Worm (Caenorhabditis elegans) whole organism, young adult: Measurements from ENCODE around the gene akap-1.

Experiments used
- B0019.2 ChIP-seq: fragments of 200-800 bp; sonication (Bioruptor generic); conservative IDR thresholded peaks from 2 replicates; pipeline ENCODE4 v1.3.6; 2022; ENCODE audit warnings: missing genetic modification reagents, missing genetic modification characterization, missing compliant biosample characterization
- B0261.1 ChIP-seq: sonication (generic microtip); optimal IDR thresholded peaks from 2 replicates; lab custom pipeline; 2016; ENCODE audit warnings: mild to moderate bottlenecking, missing genetic modification characterization, moderate library complexity, missing compliant biosample characterization
- F49E8.2 ChIP-seq: sonication (generic microtip); optimal IDR thresholded peaks from 3 replicates; lab custom pipeline; 2017; ENCODE audit warnings: missing genetic modification characterization, mild to moderate bottlenecking, missing compliant biosample characterization, antibody characterized with exemption, moderate library complexity; ENCODE audit not compliant: insufficient read depth
- T07F8.4 ChIP-seq: sonication (generic microtip); optimal IDR thresholded peaks from 2 replicates; lab custom pipeline; 2016; ENCODE audit warnings: mild to moderate bottlenecking, missing genetic modification characterization, moderate library complexity, missing compliant biosample characterization
- T26A5.8 ChIP-seq: sonication (generic microtip); optimal IDR thresholded peaks from 2 replicates; lab custom pipeline; 2016; ENCODE audit warnings: missing genetic modification characterization, missing compliant biosample characterization
- Y53G8AR.9 ChIP-seq: fragments of 200-800 bp; sonication (Bioruptor generic); conservative IDR thresholded peaks from 2 replicates; pipeline ENCODE4 v1.3.6; 2022; ENCODE audit warnings: missing genetic modification reagents, missing genetic modification characterization, missing compliant biosample characterization
- Y79H2A.3 ChIP-seq: fragments of 200-800 bp; sonication (Bioruptor generic); conservative IDR thresholded peaks from 2 replicates; pipeline ENCODE4 v1.3.6; 2022; ENCODE audit warnings: missing genetic modification reagents, missing genetic modification characterization, missing compliant biosample characterization
- ama-1 ChIP-seq, 3 experiments: fragments of 150-350 bp in 1 of 3; sonication (generic microtip) in 2 of 3; optimal IDR thresholded peaks; 2 replicates each; lab custom pipeline; 2014 to 2018; ENCODE audit warnings: missing biosample characterization in 2 of 3, missing genetic modification characterization in 2 of 3, missing genetic modification reagents in 2 of 3
- athp-1 ChIP-seq: sonication (generic microtip); optimal IDR thresholded peaks from 2 replicates; lab custom pipeline; 2017; ENCODE audit warnings: mild to moderate bottlenecking, missing genetic modification characterization, missing compliant biosample characterization
- attf-3 ChIP-seq: fragments of 200-800 bp; sonication (Bioruptor generic); conservative IDR thresholded peaks from 2 replicates; pipeline ENCODE4 v1.3.6; 2022; ENCODE audit warnings: missing genetic modification reagents, missing genetic modification characterization, missing compliant biosample characterization
- attf-6 ChIP-seq: fragments of 200-800 bp; sonication (Bioruptor generic); IDR thresholded peaks from 2 replicates; pipeline ENCODE4 v1.3.6; 2022; ENCODE audit warnings: missing genetic modification reagents, missing genetic modification characterization, missing compliant biosample characterization
- bed-2 ChIP-seq: fragments of 200-800 bp; sonication (Bioruptor generic); IDR thresholded peaks from 2 replicates; pipeline ENCODE4 v1.3.6; 2022; ENCODE audit warnings: missing genetic modification reagents, missing genetic modification characterization, missing compliant biosample characterization
- cebp-1 ChIP-seq, 2 experiments: fragments of 200-800 bp in 1 of 2; sonication (Bioruptor generic) in 1 of 2; sonication (generic microtip) in 1 of 2; IDR thresholded peaks in 1 of 2; optimal IDR thresholded peaks in 1 of 2; 2 replicates each; pipeline versions ENCODE4 v1.3.6 to Lab custom; 2017 to 2022; ENCODE audit warnings: missing compliant biosample characterization in 2 of 2, missing genetic modification characterization in 2 of 2, mild to moderate bottlenecking in 1 of 2, missing genetic modification reagents in 1 of 2, moderate library complexity in 1 of 2
- cebp-2 ChIP-seq: fragments of 200-800 bp; sonication (Bioruptor generic); IDR thresholded peaks from 2 replicates; pipeline ENCODE4 v1.3.6; 2022; ENCODE audit warnings: missing genetic modification characterization, missing compliant biosample characterization
- ceh-100 ChIP-seq: fragments of 200-800 bp; sonication (Bioruptor generic); IDR thresholded peaks from 2 replicates; pipeline ENCODE4 v1.3.6; 2022; ENCODE audit warnings: missing genetic modification reagents, missing genetic modification characterization, missing compliant biosample characterization
- ceh-27 ChIP-seq: fragments of 200-800 bp; sonication (Bioruptor generic); optimal IDR thresholded peaks from 2 replicates; lab custom pipeline; 2018; ENCODE audit warnings: mild to moderate bottlenecking, missing genetic modification characterization, moderate library complexity, missing compliant biosample characterization
- dpl-1 ChIP-seq: fragments of 150-350 bp; optimal IDR thresholded peaks from 2 replicates; lab custom pipeline; 2014; ENCODE audit warnings: missing biosample characterization, missing genetic modification reagents, missing genetic modification characterization
- ets-4 ChIP-seq: fragments of 200-800 bp; sonication (Bioruptor generic); optimal IDR thresholded peaks from 2 replicates; lab custom pipeline; 2018; ENCODE audit warnings: mild to moderate bottlenecking, missing genetic modification characterization, missing compliant biosample characterization
- fkh-3 ChIP-seq: sonication (generic microtip); optimal IDR thresholded peaks from 2 replicates; lab custom pipeline; 2016; ENCODE audit warnings: mild to moderate bottlenecking, missing genetic modification characterization, missing compliant biosample characterization
- him-1 ChIP-seq: sonication (generic microtip); optimal IDR thresholded peaks from 2 replicates; lab custom pipeline; 2016; ENCODE audit warnings: missing genotype, missing genetic modification reagents, missing genetic modification characterization, missing compliant biosample characterization
- let-526 ChIP-seq: fragments of 200-800 bp; sonication (Bioruptor generic); IDR thresholded peaks from 2 replicates; pipeline ENCODE4 v1.3.6; 2022; ENCODE audit warnings: missing genetic modification reagents, missing genetic modification characterization, missing compliant biosample characterization
- let-607 ChIP-seq, 2 experiments: fragments of 200-800 bp in 1 of 2; sonication (Bioruptor generic) in 1 of 2; sonication (generic microtip) in 1 of 2; optimal IDR thresholded peaks; 2 replicates each; lab custom pipeline; 2016 to 2018; ENCODE audit warnings: mild to moderate bottlenecking in 2 of 2, missing compliant biosample characterization in 2 of 2, missing genetic modification characterization in 2 of 2, moderate library complexity in 2 of 2, missing genotype in 1 of 2
- lin-35 ChIP-seq, 3 experiments: fragments of 150-350 bp in 2 of 3; sonication (generic microtip) in 1 of 3; optimal IDR thresholded peaks; 2 replicates each; lab custom pipeline; 2014 to 2018; ENCODE audit warnings: missing biosample characterization in 3 of 3, missing genetic modification characterization in 3 of 3, missing genetic modification reagents in 3 of 3
- lin-54 ChIP-seq: fragments of 200-800 bp; sonication (Bioruptor generic); optimal IDR thresholded peaks from 2 replicates; lab custom pipeline; 2018; ENCODE audit warnings: mild to moderate bottlenecking, missing genetic modification characterization, missing compliant biosample characterization
- lir-1 ChIP-seq: fragments of 200-800 bp; sonication (Bioruptor generic); conservative IDR thresholded peaks from 2 replicates; pipeline ENCODE4 v1.3.6; 2022; ENCODE audit warnings: missing genetic modification reagents, missing genetic modification characterization, missing compliant biosample characterization
- madf-10 ChIP-seq: sonication (generic microtip); optimal IDR thresholded peaks from 2 replicates; lab custom pipeline; 2016; ENCODE audit warnings: mild to moderate bottlenecking, missing genetic modification characterization, missing compliant biosample characterization
- nfyb-1 ChIP-seq: fragments of 200-800 bp; sonication (Bioruptor generic); IDR thresholded peaks from 2 replicates; pipeline ENCODE4 v1.3.6; 2022; ENCODE audit warnings: missing genetic modification reagents, missing genetic modification characterization, missing compliant biosample characterization
- nhr-179 ChIP-seq: sonication (generic microtip); optimal IDR thresholded peaks from 2 replicates; lab custom pipeline; 2016; ENCODE audit warnings: mild to moderate bottlenecking, missing genetic modification characterization, missing compliant biosample characterization
- rpc-1 ChIP-seq, 2 experiments: fragments of 150-350 bp in 1 of 2; sonication (generic microtip) in 1 of 2; optimal IDR thresholded peaks; 2 replicates each; lab custom pipeline; 2014 to 2018; ENCODE audit warnings: missing biosample characterization in 1 of 2, missing genetic modification characterization in 1 of 2, missing genetic modification reagents in 1 of 2, missing genotype in 1 of 2
- sea-2 ChIP-seq: fragments of 200-800 bp; sonication (Bioruptor generic); IDR thresholded peaks from 2 replicates; pipeline ENCODE4 v1.3.6; 2022; ENCODE audit warnings: missing genetic modification characterization, missing compliant biosample characterization
- tbp1 ChIP-seq: fragments of 200-800 bp; sonication (Bioruptor generic); optimal IDR thresholded peaks from 2 replicates; lab custom pipeline; 2018; ENCODE audit warnings: mild to moderate bottlenecking, missing genetic modification characterization, missing compliant biosample characterization
- ztf-28 ChIP-seq: fragments of 200-800 bp; sonication (Bioruptor generic); IDR thresholded peaks from 2 replicates; pipeline ENCODE4 v1.3.6; 2022; ENCODE audit warnings: missing genetic modification reagents, missing genetic modification characterization, missing compliant biosample characterization

The akap-1 gene

DNA sequence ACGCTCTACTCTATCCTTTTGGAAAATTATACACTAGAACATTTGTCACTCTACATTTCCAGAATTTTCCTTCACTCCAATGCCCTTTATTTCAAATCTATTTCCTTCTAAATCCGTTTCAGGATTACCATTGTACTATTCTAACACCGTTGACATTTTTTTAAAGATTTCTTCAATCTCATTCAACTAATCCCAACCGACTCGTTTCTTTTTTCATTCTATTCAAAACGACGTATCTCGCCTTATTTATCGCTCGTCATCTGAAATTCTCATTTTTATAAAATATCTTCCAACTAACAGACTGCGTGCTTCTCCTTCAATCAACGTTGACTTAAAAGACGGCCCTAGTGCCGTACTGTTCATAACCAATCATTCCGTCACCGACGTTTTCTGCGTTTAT lies at the start of gene akap-1:
Gene akap-1 (plus strand): TSS at position 301 of the 400 bp plus-strand sequence.
- no peak for TF ChIP-seq F49E8.2 (tag; lab: Kevin White, UChicago)
- TF ChIP-seq Y53G8AR.9: no peak
- no peak for TF ChIP-seq him-1
- no peak for TF ChIP-seq fkh-3 (tag; lab: Kevin White, UChicago)
- no peak for TF ChIP-seq T07F8.4 (tag; lab: Kevin White, UChicago)

DNA sequence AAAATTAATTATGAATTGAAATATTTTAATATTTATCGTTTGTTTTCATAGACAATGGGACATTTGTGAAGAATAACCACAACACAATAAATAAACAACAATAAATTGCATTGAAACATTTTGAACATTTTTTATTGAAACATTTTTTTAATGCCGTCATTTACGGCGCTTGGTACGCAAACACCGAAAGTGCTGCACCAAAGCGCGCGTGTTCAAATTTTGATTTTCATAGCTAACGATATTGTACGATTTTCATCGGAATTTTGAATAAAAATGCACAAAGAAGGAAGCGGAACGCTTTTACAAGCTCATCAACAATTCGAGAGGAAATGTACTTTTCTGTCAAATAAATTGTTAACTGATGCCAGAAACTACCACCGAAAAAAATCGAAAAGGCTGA lies 49.4 kb upstream of the akap-1 start:
- no peak for TF ChIP-seq athp-1 (tag; lab: Kevin White, UChicago)
- peak; percentile 2 for TF ChIP-seq dpl-1 (GFP tag; lab: Kevin White, UChicago)
- TF ChIP-seq lin-54 (GFP tag; lab: Kevin White, UChicago): peak; percentile 16

DNA sequence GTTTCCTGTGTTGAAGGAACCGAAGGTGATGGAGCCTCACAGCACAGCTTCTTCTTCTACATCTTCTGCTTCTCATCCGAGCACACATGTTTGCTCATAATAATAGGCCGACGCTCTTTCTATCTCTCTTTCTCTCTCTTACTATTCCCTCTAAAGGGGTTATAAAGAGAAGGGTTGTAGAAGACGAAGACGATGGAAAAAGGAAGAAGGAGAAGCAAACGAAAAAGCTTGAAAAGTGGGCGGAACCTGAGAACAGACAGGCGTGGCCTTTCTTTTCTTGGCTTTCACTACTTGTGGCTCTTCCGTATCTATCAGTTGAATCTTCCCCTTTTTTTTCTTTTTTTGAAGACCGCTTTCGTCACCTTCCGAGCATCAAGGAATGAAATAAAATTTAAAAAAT lies 45.4 kb upstream of the akap-1 start:
- no peak for TF ChIP-seq cebp-1 (GFP tag; IDR thresholded peaks at IDR 0.05; lab: Robert Waterston, UW)
- no peak for TF ChIP-seq cebp-1 (tag; optimal IDR thresholded peaks at IDR 0.05; lab: Kevin White, UChicago)
- no peak for TF ChIP-seq Y53G8AR.9
- no peak for TF ChIP-seq lir-1 (GFP tag; lab: Robert Waterston, UW)
- TF ChIP-seq nfyb-1 (GFP tag; lab: Robert Waterston, UW): no peak
- TF ChIP-seq sea-2 (GFP tag; lab: Robert Waterston, UW): no peak
- TF ChIP-seq, all 124 proteins: peak for 0

DNA sequence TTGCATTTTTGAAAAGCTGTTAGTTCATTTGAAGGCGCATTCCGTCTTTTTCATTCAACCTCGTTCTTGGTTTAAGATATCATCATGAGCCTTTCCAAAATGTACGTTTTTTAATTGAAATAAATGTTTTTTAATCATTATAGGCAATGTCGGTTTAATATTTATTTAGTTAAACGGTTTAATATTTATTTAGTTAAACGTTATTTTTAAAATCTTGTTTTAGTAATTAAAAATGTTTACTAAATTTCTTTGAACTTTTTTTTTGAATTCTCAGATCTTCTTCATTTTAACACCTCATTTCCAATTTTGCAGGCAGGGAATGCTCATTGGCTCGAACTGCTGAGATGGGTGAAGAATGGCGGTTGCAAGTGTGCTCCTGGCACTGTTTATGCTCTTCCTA lies 44.1 kb upstream of the akap-1 start, which contains the start of gene gar-2:
Gene gar-2 (plus strand): TSS at position 301 of the 400 bp plus-strand sequence.
- TF ChIP-seq attf-6 (GFP tag; lab: Robert Waterston, UW) (no peak), attf-3 (no peak), Y53G8AR.9 (no peak), ets-4 (GFP tag; lab: Kevin White, UChicago) (no peak), let-607 (tag; optimal IDR thresholded peaks at IDR 0.05; lab: Kevin White, UChicago) (no peak), ama-1 (optimal IDR thresholded peaks at IDR 0.05; lab: Kevin White, UChicago) (no peak), ama-1 (GFP tag; optimal IDR thresholded peaks at IDR 0.05; lab: Kevin White, UChicago) (no peak), Y79H2A.3 (GFP tag; lab: Robert Waterston, UW) (no peak), cebp-2 (no peak), bed-2 (GFP tag; lab: Robert Waterston, UW) (no peak), B0019.2 (GFP tag; lab: Robert Waterston, UW) (no peak), athp-1 (tag; lab: Kevin White, UChicago) (no peak), rpc-1 (optimal IDR thresholded peaks at IDR 0.05; lab: Kevin White, UChicago) (no peak), rpc-1 (tag; optimal IDR thresholded peaks at IDR 0.05; lab: Kevin White, UChicago) (no peak), madf-10 (tag; lab: Kevin White, UChicago) (no peak), let-526 (GFP tag; lab: Robert Waterston, UW) (no peak), ztf-28 (GFP tag; lab: Robert Waterston, UW) (no peak), nhr-179 (no peak), B0261.1 (tag; lab: Kevin White, UChicago) (no peak)

DNA sequence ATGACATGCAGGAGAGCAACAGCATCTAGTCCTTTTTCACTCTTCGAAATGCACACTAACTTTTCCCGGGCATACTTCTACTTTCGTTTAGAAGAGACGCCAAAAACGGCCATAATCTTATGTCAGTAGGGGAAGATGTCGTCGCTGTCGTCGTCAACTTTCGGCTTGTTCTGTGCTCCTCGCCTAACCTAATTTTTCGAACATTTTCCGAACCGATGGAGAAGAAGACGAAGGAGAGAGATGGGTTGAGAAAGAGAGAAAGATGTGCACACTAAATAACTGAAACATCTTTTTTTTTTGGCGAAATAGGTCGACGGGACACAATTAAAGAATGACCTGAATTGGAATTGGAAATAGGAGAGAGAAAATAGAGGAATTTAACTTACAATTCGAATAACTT lies 42.8 kb upstream of the akap-1 start:
- TF ChIP-seq T26A5.8 (tag; lab: Kevin White, UChicago): no peak
- TF ChIP-seq ceh-27 (GFP tag; lab: Kevin White, UChicago): no peak
- no peak for TF ChIP-seq ceh-100 (GFP tag; lab: Robert Waterston, UW)
- TF ChIP-seq lin-35 (GFP tag; optimal IDR thresholded peaks at IDR 0.05; lab: Kevin White, UChicago): peak in 1 of 3 experiments; percentile 16
- no peak for TF ChIP-seq tbp1 (GFP tag; lab: Kevin White, UChicago)
